Worm (Caenorhabditis elegans) whole organism, L4 larva: Measurements from ENCODE around the gene swt-1.

Source experiments
- D1046.2 ChIP-seq: fragments of 200-800 bp; sonication (Bioruptor generic); IDR thresholded peaks from 2 replicates; pipeline ENCODE4 v1.3.6; 2022; ENCODE audit warnings: missing genetic modification characterization, missing compliant biosample characterization
- F10B5.3 ChIP-seq: sonication (generic microtip); optimal IDR thresholded peaks from 2 replicates; lab custom pipeline; 2016; ENCODE audit warnings: mild to moderate bottlenecking, missing genetic modification characterization, missing compliant biosample characterization
- T26A8.4 ChIP-seq: fragments of 200-800 bp; sonication (Bioruptor generic); IDR thresholded peaks from 2 replicates; pipeline ENCODE4 v1.3.6; 2022; ENCODE audit warnings: missing genetic modification characterization, missing compliant biosample characterization
- Y105C5A.15 ChIP-seq: fragments of 200-800 bp; sonication (Bioruptor generic); IDR thresholded peaks from 2 replicates; pipeline ENCODE4 v1.3.6; 2022; ENCODE audit warnings: missing genetic modification characterization, missing compliant biosample characterization
- Y5F2A.4 ChIP-seq: fragments of 200-800 bp; sonication (Bioruptor generic); optimal IDR thresholded peaks from 2 replicates; lab custom pipeline; 2018; ENCODE audit warnings: mild to moderate bottlenecking, missing genetic modification characterization, missing compliant biosample characterization
- ZK546.5 ChIP-seq, 2 experiments: sonication (generic microtip); optimal IDR thresholded peaks; 2 replicates each; lab custom pipeline; 2017; ENCODE audit warnings: missing biosample characterization in 2 of 2, missing genetic modification characterization in 2 of 2
- aly-2 ChIP-seq: sonication (generic microtip); optimal IDR thresholded peaks from 2 replicates; lab custom pipeline; 2018; ENCODE audit warnings: missing biosample characterization, missing genetic modification characterization
- ama-1 ChIP-seq: fragments of 150-350 bp; optimal IDR thresholded peaks from 2 replicates; lab custom pipeline; 2014; ENCODE audit warnings: inconsistent platforms, mixed read lengths
- arid-1 ChIP-seq: fragments of 200-800 bp; sonication (Bioruptor generic); conservative IDR thresholded peaks from 2 replicates; pipeline ENCODE4 v1.3.6; 2022; ENCODE audit warnings: missing genetic modification reagents, missing genetic modification characterization, missing compliant biosample characterization
- attf-4 ChIP-seq: sonication (generic microtip); optimal IDR thresholded peaks from 3 replicates; lab custom pipeline; 2017; ENCODE audit warnings: missing biosample characterization, missing genetic modification characterization
- ceh-20 ChIP-seq: fragments of 200-800 bp; sonication (Bioruptor generic); IDR thresholded peaks from 2 replicates; pipeline ENCODE4 v1.3.6; 2022; ENCODE audit warnings: missing genetic modification reagents, missing genetic modification characterization, missing compliant biosample characterization
- ceh-82 ChIP-seq: sonication (generic microtip); optimal IDR thresholded peaks from 2 replicates; lab custom pipeline; 2017; ENCODE audit warnings: missing biosample characterization, missing genetic modification characterization
- ctbp-1 ChIP-seq: fragments of 200-800 bp; sonication (Bioruptor generic); IDR thresholded peaks from 2 replicates; pipeline ENCODE4 v1.3.6; 2022; ENCODE audit warnings: missing genetic modification reagents, missing genetic modification characterization, missing compliant biosample characterization
- daf-12 ChIP-seq: fragments of 150-350 bp; optimal IDR thresholded peaks from 2 replicates; lab custom pipeline; 2014; ENCODE audit warnings: missing biosample characterization, missing genetic modification reagents, missing genetic modification characterization
- daf-16 ChIP-seq, 3 experiments: sonication (generic microtip); optimal IDR thresholded peaks; 2 replicates each; lab custom pipeline; 2016 to 2017; ENCODE audit warnings: missing genetic modification characterization in 3 of 3, missing genetic modification reagents in 3 of 3, mild to moderate bottlenecking in 2 of 3, missing compliant biosample characterization in 2 of 3, missing biosample characterization in 1 of 3, moderate library complexity in 1 of 3
- daf-19 ChIP-seq: fragments of 200-800 bp; sonication (Bioruptor generic); conservative IDR thresholded peaks from 2 replicates; pipeline ENCODE4 v1.3.6; 2022; ENCODE audit warnings: missing genetic modification characterization, missing compliant biosample characterization
- dmd-8 ChIP-seq: fragments of 200-800 bp; sonication (Bioruptor generic); IDR thresholded peaks from 2 replicates; pipeline ENCODE4 v1.3.6; 2022; ENCODE audit warnings: missing genetic modification characterization, missing compliant biosample characterization
- dve-1 ChIP-seq: sonication (generic microtip); optimal IDR thresholded peaks from 2 replicates; lab custom pipeline; 2017; ENCODE audit warnings: antibody characterized with exemption, mild to moderate bottlenecking, missing genetic modification characterization, missing compliant biosample characterization; ENCODE audit not compliant: insufficient read depth
- fkh-10 ChIP-seq: fragments of 150-350 bp; optimal IDR thresholded peaks from 2 replicates; lab custom pipeline; 2014; ENCODE audit warnings: missing biosample characterization, missing genetic modification reagents, missing genetic modification characterization
- gei-8 ChIP-seq: fragments of 200-800 bp; sonication (Bioruptor generic); optimal IDR thresholded peaks from 2 replicates; lab custom pipeline; 2018; ENCODE audit warnings: mild to moderate bottlenecking, missing genetic modification characterization, missing compliant biosample characterization
- hlh-30 ChIP-seq: sonication (generic microtip); optimal IDR thresholded peaks from 2 replicates; lab custom pipeline; 2017; ENCODE audit warnings: antibody characterized with exemption, mild to moderate bottlenecking, missing genetic modification characterization, missing compliant biosample characterization; ENCODE audit not compliant: insufficient read depth
- hmg-1.1 ChIP-seq: fragments of 200-800 bp; sonication (Bioruptor generic); IDR thresholded peaks from 2 replicates; pipeline ENCODE4 v1.3.6; 2022; ENCODE audit warnings: missing genetic modification reagents, missing genetic modification characterization, missing compliant biosample characterization
- jun-1 ChIP-seq: fragments of 150-350 bp; optimal IDR thresholded peaks from 2 replicates; lab custom pipeline; 2014; ENCODE audit warnings: missing biosample characterization, missing genetic modification reagents, missing genetic modification characterization
- lim-7 ChIP-seq: fragments of 200-800 bp; sonication (Bioruptor generic); IDR thresholded peaks from 2 replicates; pipeline ENCODE4 v1.3.6; 2022; ENCODE audit warnings: missing genetic modification characterization, missing compliant biosample characterization
- lin-39 ChIP-seq: fragments of 150-350 bp; optimal IDR thresholded peaks from 2 replicates; lab custom pipeline; 2014; ENCODE audit warnings: missing biosample characterization, missing genetic modification reagents, missing genetic modification characterization
- lsy-2 ChIP-seq, 2 experiments: fragments of 150-350 bp in 1 of 2; sonication (generic microtip) in 1 of 2; optimal IDR thresholded peaks; 2 replicates each; lab custom pipeline; 2014 to 2017; ENCODE audit warnings: missing biosample characterization in 2 of 2, missing genetic modification characterization in 2 of 2
- madf-5 ChIP-seq, 2 experiments: fragments of 200-800 bp; sonication (Bioruptor generic); IDR thresholded peaks; 2 replicates each; pipeline ENCODE4 v1.3.6; 2022; ENCODE audit warnings: missing compliant biosample characterization in 2 of 2, missing genetic modification characterization in 2 of 2
- mdl-1 ChIP-seq, 2 experiments: fragments of 150-350 bp in 1 of 2; sonication (generic microtip) in 1 of 2; optimal IDR thresholded peaks; 2 replicates each; lab custom pipeline; 2014 to 2017; ENCODE audit warnings: missing biosample characterization in 2 of 2, missing genetic modification characterization in 2 of 2
- mdt-29 ChIP-seq: fragments of 200-800 bp; sonication (Bioruptor generic); IDR thresholded peaks from 2 replicates; pipeline ENCODE4 v1.3.6; 2022; ENCODE audit warnings: missing genetic modification reagents, missing genetic modification characterization, missing compliant biosample characterization
- mxl-2 ChIP-seq: fragments of 200-800 bp; sonication (Bioruptor generic); conservative IDR thresholded peaks from 2 replicates; pipeline ENCODE4 v1.3.6; 2022; ENCODE audit warnings: missing genetic modification reagents, missing genetic modification characterization, missing compliant biosample characterization
- mxl-3 ChIP-seq: fragments of 200-800 bp; sonication (Bioruptor generic); optimal IDR thresholded peaks from 2 replicates; lab custom pipeline; 2018; ENCODE audit warnings: mild to moderate bottlenecking, missing genetic modification characterization, missing compliant biosample characterization
- nhr-10 ChIP-seq: fragments of 150-350 bp; optimal IDR thresholded peaks from 2 replicates; lab custom pipeline; 2014; ENCODE audit warnings: missing biosample characterization, missing genetic modification characterization
- nhr-111 ChIP-seq: fragments of 200-800 bp; sonication (Bioruptor generic); optimal IDR thresholded peaks from 2 replicates; lab custom pipeline; 2018; ENCODE audit warnings: mild to moderate bottlenecking, missing genetic modification characterization, missing compliant biosample characterization
- nhr-237 ChIP-seq: sonication (generic microtip); optimal IDR thresholded peaks from 2 replicates; lab custom pipeline; 2017; ENCODE audit warnings: missing biosample characterization, missing genetic modification characterization
- nhr-25 ChIP-seq: sonication (generic microtip); optimal IDR thresholded peaks from 2 replicates; lab custom pipeline; 2017; ENCODE audit warnings: missing genetic modification characterization, mild to moderate bottlenecking, missing compliant biosample characterization, antibody characterized with exemption, moderate library complexity, borderline replicate concordance; ENCODE audit not compliant: insufficient read depth
- nhr-28 ChIP-seq: fragments of 150-350 bp; optimal IDR thresholded peaks from 2 replicates; lab custom pipeline; 2014; ENCODE audit warnings: missing biosample characterization, missing genetic modification characterization
- nhr-48 ChIP-seq: sonication (generic microtip); optimal IDR thresholded peaks from 2 replicates; lab custom pipeline; 2016; ENCODE audit warnings: mild to moderate bottlenecking, missing genetic modification characterization, missing compliant biosample characterization
- nhr-77 ChIP-seq: fragments of 150-350 bp; optimal IDR thresholded peaks from 2 replicates; lab custom pipeline; 2014; ENCODE audit warnings: missing biosample characterization, missing genetic modification characterization
- php-3 ChIP-seq: fragments of 200-800 bp; sonication (Bioruptor generic); IDR thresholded peaks from 2 replicates; pipeline ENCODE4 v1.3.6; 2022; ENCODE audit warnings: missing genetic modification reagents, missing genetic modification characterization, missing compliant biosample characterization
- set-16 ChIP-seq: fragments of 200-800 bp; sonication (Bioruptor generic); IDR thresholded peaks from 2 replicates; pipeline ENCODE4 v1.3.6; 2022; ENCODE audit warnings: missing genetic modification reagents, missing genetic modification characterization, missing compliant biosample characterization
- skn-1 ChIP-seq: fragments of 150-350 bp; optimal IDR thresholded peaks from 2 replicates; lab custom pipeline; 2014; ENCODE audit warnings: missing biosample characterization, missing genetic modification characterization
- tag-97 ChIP-seq: fragments of 200-800 bp; sonication (Bioruptor generic); IDR thresholded peaks from 2 replicates; pipeline ENCODE4 v1.3.6; 2022; ENCODE audit warnings: missing genetic modification characterization, missing compliant biosample characterization
- unc-130 ChIP-seq: sonication (generic microtip); optimal IDR thresholded peaks from 2 replicates; lab custom pipeline; 2016; ENCODE audit warnings: missing genetic modification reagents, missing genetic modification characterization, missing compliant biosample characterization
- unc-62 ChIP-seq, 3 experiments: fragments of 150-350 bp in 1 of 3; sonication (generic microtip); optimal IDR thresholded peaks in 2 of 3; peaks in 1 of 3; 1 replicate in 1 of 3; 2 replicates in 2 of 3; lab custom pipeline; 2014 to 2017; ENCODE audit warnings: missing biosample characterization in 3 of 3, missing genetic modification characterization in 3 of 3, missing genetic modification reagents in 3 of 3, missing genotype in 1 of 3
- zag-1 ChIP-seq: fragments of 150-350 bp; optimal IDR thresholded peaks from 2 replicates; lab custom pipeline; 2014; ENCODE audit warnings: missing biosample characterization, missing genetic modification characterization
- zip-2 ChIP-seq: fragments of 150-350 bp; optimal IDR thresholded peaks from 2 replicates; lab custom pipeline; 2014; ENCODE audit warnings: missing biosample characterization, missing genetic modification characterization
- ztf-7 ChIP-seq: fragments of 150-350 bp; optimal IDR thresholded peaks from 2 replicates; lab custom pipeline; 2014; ENCODE audit warnings: missing biosample characterization, missing genetic modification characterization

The swt-1 gene

ce11 chrIV:307205-307604 lies at the start of gene swt-1:
Gene swt-1 (plus strand): TSS chrIV:307505.
- TF ChIP-seq mxl-2, result no peak
- no peak for TF ChIP-seq jun-1 (tag; lab: Kevin White, UChicago)
- no peak for TF ChIP-seq Y5F2A.4 (GFP tag; lab: Kevin White, UChicago)
- TF ChIP-seq nhr-111 (GFP tag; lab: Kevin White, UChicago), result no peak
- no peak for TF ChIP-seq nhr-77 (tag; lab: Kevin White, UChicago)
- TF ChIP-seq php-3 (GFP tag; lab: Robert Waterston, UW), result no peak
- no peak for TF ChIP-seq mdl-1 (tag; optimal IDR thresholded peaks at IDR 0.05; lab: Kevin White, UChicago)
- TF ChIP-seq ZK546.5 (tag; optimal IDR thresholded peaks at IDR 0.05; lab: Kevin White, UChicago), result no peak
- TF ChIP-seq daf-19 (GFP tag; lab: Robert Waterston, UW), result no peak
- TF ChIP-seq ctbp-1 (GFP tag; lab: Robert Waterston, UW), result no peak
- no peak for TF ChIP-seq lim-7 (GFP tag; lab: Robert Waterston, UW)
- no peak for TF ChIP-seq skn-1 (tag; lab: Kevin White, UChicago)
- TF ChIP-seq lin-39 (tag; lab: Kevin White, UChicago), result no peak
- TF ChIP-seq nhr-48, result no peak
- TF ChIP-seq daf-16 (GFP tag; optimal IDR thresholded peaks at IDR 0.05; lab: Kevin White, UChicago), result no peak
- no peak for TF ChIP-seq daf-16 (tag; optimal IDR thresholded peaks at IDR 0.05; lab: Kevin White, UChicago)
- no peak for TF ChIP-seq hmg-1.1 (GFP tag; lab: Robert Waterston, UW)
- no peak for TF ChIP-seq D1046.2 (GFP tag; lab: Robert Waterston, UW)
- TF ChIP-seq nhr-28 (tag; lab: Kevin White, UChicago), result no peak
- TF ChIP-seq fkh-10 (GFP tag; lab: Kevin White, UChicago), result no peak
- no peak for TF ChIP-seq ceh-82

ce11 chrIV:258362-258761 lies 48.9 kb upstream of the swt-1 start:
- peak; percentile 64 for TF ChIP-seq set-16
- no peak for TF ChIP-seq arid-1
- TF ChIP-seq, all 104 proteins: peak for 1

ce11 chrIV:259142-259541 lies 48.2 kb upstream of the swt-1 start, which contains the start of gene dpy-9:
Gene dpy-9 (minus strand): TSS chrIV:259204.
- TF ChIP-seq mxl-3 (GFP tag; lab: Kevin White, UChicago) (no peak), ama-1 (lab: Kevin White, UChicago) (no peak), aly-2 (tag; lab: Kevin White, UChicago) (no peak), php-3 (GFP tag; lab: Robert Waterston, UW) (no peak), skn-1 (tag; lab: Kevin White, UChicago) (no peak), mdt-29 (no peak), daf-12 (no peak), attf-4 (no peak), T26A8.4 (no peak), tag-97 (GFP tag; lab: Robert Waterston, UW) (no peak), ctbp-1 (GFP tag; lab: Robert Waterston, UW) (no peak), unc-62 (GFP tag; optimal IDR thresholded peaks at IDR 0.05 in 1 of 2; lab: Kevin White, UChicago) (no peak), unc-62 (tag; optimal IDR thresholded peaks at IDR 0.05; lab: Kevin White, UChicago) (no peak)

- TF ChIP-seq gei-8 (no peak), set-16 (no peak), ceh-20 (GFP tag; lab: Robert Waterston, UW) (no peak), nhr-25 (tag; lab: Kevin White, UChicago) (peak; percentile 5), ZK546.5 (tag; optimal IDR thresholded peaks at IDR 0.05; lab: Kevin White, UChicago) (no peak), dmd-8 (GFP tag; lab: Robert Waterston, UW) (no peak), fkh-10 (GFP tag; lab: Kevin White, UChicago) (peak; percentile 13), F10B5.3 (no peak), nhr-237 (tag; lab: Kevin White, UChicago) (no peak), skn-1 (tag; lab: Kevin White, UChicago) (no peak), zip-2 (tag; lab: Kevin White, UChicago) (no peak), tag-97 (GFP tag; lab: Robert Waterston, UW) (no peak), hlh-30 (tag; lab: Kevin White, UChicago) (peak; percentile 47), unc-130 (GFP tag; lab: Kevin White, UChicago) (no peak), zag-1 (tag; lab: Kevin White, UChicago) (no peak), madf-5 (GFP tag; IDR thresholded peaks at IDR 0.05; lab: Robert Waterston, UW) (no peak), nhr-10 (no peak), dve-1 (tag; lab: Kevin White, UChicago) (peak; percentile 50), Y105C5A.15 (GFP tag; lab: Robert Waterston, UW) (no peak), lsy-2 (tag; optimal IDR thresholded peaks at IDR 0.05; lab: Kevin White, UChicago) (peak in 1 of 2 experiments; percentile 76), ztf-7 (tag; lab: Kevin White, UChicago) (no peak)
These were observed 45.7 kb upstream of the swt-1 start, which contains the start of gene pqbp-1.1 for ce11 chrIV:261607-262006. Gene pqbp-1.1 (minus strand): TSS chrIV:261683.
